Fruit fly (Drosophila melanogaster) whole organism, prepupa: ENCODE measurements around the gene Dnaaf6.

ENCODE experiments used
- CG10631 ChIP-seq: fragments of 200-800 bp; sonication (Bioruptor generic); optimal IDR thresholded peaks from 2 replicates; lab custom pipeline; 2016; ENCODE audit warnings: missing biosample characterization, missing genetic modification characterization
- CG10669 ChIP-seq: fragments of 200-800 bp; sonication (Bioruptor generic); optimal IDR thresholded peaks from 3 replicates; lab custom pipeline; 2018; ENCODE audit warnings: missing biosample characterization, mild to moderate bottlenecking, missing genetic modification characterization, moderate library complexity
- CG11294 ChIP-seq: fragments of 200-800 bp; sonication (Bioruptor generic); IDR thresholded peaks from 2 replicates; pipeline ENCODE4 v1.3.6; 2022; ENCODE audit warnings: missing biosample characterization, missing genetic modification characterization
- CG11762 ChIP-seq: fragments of 200-800 bp; sonication (Bioruptor generic); optimal IDR thresholded peaks from 3 replicates; lab custom pipeline; 2016; ENCODE audit warnings: missing biosample characterization, missing genetic modification characterization; ENCODE audit not compliant: insufficient read depth
- CG11902 ChIP-seq: fragments of 200-800 bp; sonication (Bioruptor generic); optimal IDR thresholded peaks from 3 replicates; lab custom pipeline; 2016; ENCODE audit warnings: missing biosample characterization, missing genetic modification characterization
- CG15336 ChIP-seq: fragments of 200-800 bp; sonication (Bioruptor generic); IDR thresholded peaks from 2 replicates; pipeline ENCODE4 v1.3.6; 2022; ENCODE audit warnings: missing biosample characterization, missing genetic modification characterization
- CG16779 ChIP-seq: fragments of 200-800 bp; sonication (Bioruptor generic); optimal IDR thresholded peaks from 3 replicates; lab custom pipeline; 2017; ENCODE audit warnings: missing biosample characterization, mild to moderate bottlenecking, missing genetic modification characterization
- CG3032 ChIP-seq: fragments of 200-800 bp; optimal IDR thresholded peaks from 2 replicates; lab custom pipeline; 2019; ENCODE audit warnings: missing biosample characterization, mild to moderate bottlenecking, missing genetic modification characterization, moderate library complexity
- CG31627 ChIP-seq: fragments of 200-800 bp; sonication (Bioruptor generic); optimal IDR thresholded peaks from 3 replicates; lab custom pipeline; 2016; ENCODE audit warnings: missing biosample characterization, missing genetic modification characterization
- CG3919 ChIP-seq: fragments of 200-800 bp; sonication (Bioruptor generic); optimal IDR thresholded peaks from 3 replicates; lab custom pipeline; 2016; ENCODE audit warnings: missing biosample characterization, missing genetic modification characterization
- CG6163 ChIP-seq: fragments of 200-800 bp; sonication (Bioruptor generic); IDR thresholded peaks from 3 replicates; pipeline ENCODE4 v1.3.6; 2022; ENCODE audit warnings: missing biosample characterization, missing genetic modification characterization
- CG6276 ChIP-seq: fragments of 200-800 bp; sonication (Bioruptor generic); optimal IDR thresholded peaks from 2 replicates; lab custom pipeline; 2017; ENCODE audit warnings: missing biosample characterization, mild to moderate bottlenecking, missing genetic modification characterization
- CG6792 ChIP-seq: fragments of 200-800 bp; sonication (Bioruptor generic); optimal IDR thresholded peaks from 3 replicates; lab custom pipeline; 2016; ENCODE audit warnings: missing biosample characterization, missing genetic modification characterization
- CG6808 ChIP-seq: fragments of 200-800 bp; sonication (Bioruptor generic); optimal IDR thresholded peaks from 3 replicates; lab custom pipeline; 2017; ENCODE audit warnings: missing biosample characterization, missing genetic modification characterization, mild to moderate bottlenecking, moderate library complexity, missing genetic modification reagents
- CG6854 ChIP-seq: fragments of 200-800 bp; sonication (Bioruptor generic); optimal IDR thresholded peaks from 2 replicates; lab custom pipeline; 2017; ENCODE audit warnings: missing biosample characterization, mild to moderate bottlenecking, missing genetic modification characterization
- CG7368 ChIP-seq: fragments of 200-800 bp; sonication (Bioruptor generic); optimal IDR thresholded peaks from 3 replicates; lab custom pipeline; 2016; ENCODE audit warnings: missing biosample characterization, missing genetic modification characterization
- CG8119 ChIP-seq: fragments of 200-800 bp; sonication (Bioruptor generic); IDR thresholded peaks from 3 replicates; pipeline ENCODE4 v1.3.6; 2022; ENCODE audit warnings: missing biosample characterization, missing genetic modification characterization
- CG8319 ChIP-seq: fragments of 200-800 bp; sonication (Bioruptor generic); optimal IDR thresholded peaks from 3 replicates; lab custom pipeline; 2016; ENCODE audit warnings: missing biosample characterization, missing genetic modification characterization
- CG8632 ChIP-seq: fragments of 200-800 bp; sonication (Bioruptor generic); optimal IDR thresholded peaks from 3 replicates; lab custom pipeline; 2016; ENCODE audit warnings: missing biosample characterization, missing genetic modification characterization
- CG9139 ChIP-seq: fragments of 200-800 bp; sonication (Bioruptor generic); optimal IDR thresholded peaks from 3 replicates; lab custom pipeline; 2017; ENCODE audit warnings: missing biosample characterization, mild to moderate bottlenecking, missing genetic modification characterization
- Eip78C ChIP-seq: fragments of 200-800 bp; sonication (Bioruptor generic); peaks from one replicate; lab custom pipeline; 2016; ENCODE audit warnings: missing biosample characterization, missing genetic modification characterization
- Ets21C ChIP-seq: fragments of 200-800 bp; sonication (Bioruptor generic); optimal IDR thresholded peaks from 3 replicates; lab custom pipeline; 2016; ENCODE audit warnings: missing biosample characterization, missing genetic modification characterization
- Hr38 ChIP-seq: sonication (Bioruptor generic); optimal IDR thresholded peaks from 2 replicates; lab custom pipeline; 2016; ENCODE audit warnings: missing biosample characterization, missing genetic modification characterization
- Hr39 ChIP-seq: fragments of 200-800 bp; sonication (Bioruptor generic); optimal IDR thresholded peaks from 2 replicates; lab custom pipeline; 2016; ENCODE audit warnings: missing biosample characterization, missing genetic modification characterization
- Lpt ChIP-seq: fragments of 200-800 bp; sonication (Bioruptor generic); optimal IDR thresholded peaks from 3 replicates; lab custom pipeline; 2016; ENCODE audit warnings: missing biosample characterization, missing genetic modification characterization
- Smox ChIP-seq: fragments of 200-800 bp; sonication (Bioruptor generic); optimal IDR thresholded peaks from 3 replicates; lab custom pipeline; 2016; ENCODE audit warnings: missing biosample characterization, missing genetic modification characterization
- Sox102F ChIP-seq: fragments of 200-800 bp; sonication (Bioruptor generic); optimal IDR thresholded peaks from 2 replicates; lab custom pipeline; 2016; ENCODE audit warnings: missing biosample characterization, mild to moderate bottlenecking, missing genetic modification characterization
- Sox15 ChIP-seq: fragments of 200-800 bp; sonication (Bioruptor generic); optimal IDR thresholded peaks from 3 replicates; lab custom pipeline; 2016; ENCODE audit warnings: missing biosample characterization, missing genetic modification characterization
- achi ChIP-seq: fragments of 200-800 bp; sonication (Bioruptor generic); optimal IDR thresholded peaks from 3 replicates; lab custom pipeline; 2016; ENCODE audit warnings: missing biosample characterization, missing genetic modification characterization
- cyc ChIP-seq: fragments of 200-800 bp; sonication (Bioruptor generic); optimal IDR thresholded peaks from 3 replicates; lab custom pipeline; 2016; ENCODE audit warnings: missing biosample characterization, missing genetic modification characterization
- dac ChIP-seq: fragments of 200-800 bp; sonication (Bioruptor generic); optimal IDR thresholded peaks from 2 replicates; lab custom pipeline; 2017; ENCODE audit warnings: missing biosample characterization, mild to moderate bottlenecking, missing genetic modification characterization
- dsx ChIP-seq: fragments of 200-800 bp; optimal IDR thresholded peaks from 3 replicates; lab custom pipeline; 2019; ENCODE audit warnings: missing biosample characterization, mild to moderate bottlenecking, missing genetic modification characterization, moderate library complexity; ENCODE audit not compliant: poor library complexity, severe bottlenecking
- eg ChIP-seq: fragments of 200-800 bp; sonication (Bioruptor generic); IDR thresholded peaks from 3 replicates; pipeline ENCODE4 v1.3.6; 2022; ENCODE audit warnings: missing biosample characterization, missing genetic modification characterization
- esn ChIP-seq: fragments of 200-800 bp; sonication (Bioruptor generic); optimal IDR thresholded peaks from 2 replicates; lab custom pipeline; 2016; ENCODE audit warnings: missing biosample characterization, mild to moderate bottlenecking, missing genetic modification characterization, moderate library complexity
- fd85E ChIP-seq: fragments of 200-800 bp; sonication (Bioruptor generic); optimal IDR thresholded peaks from 3 replicates; lab custom pipeline; 2016; ENCODE audit warnings: missing biosample characterization, missing genetic modification characterization
- fkh ChIP-seq: fragments of 200-800 bp; sonication (Bioruptor generic); optimal IDR thresholded peaks from 3 replicates; lab custom pipeline; 2017; ENCODE audit warnings: missing biosample characterization, mild to moderate bottlenecking, missing genetic modification characterization, moderate library complexity
- net ChIP-seq: fragments of 200-800 bp; sonication (Bioruptor generic); optimal IDR thresholded peaks from 3 replicates; lab custom pipeline; 2016; ENCODE audit warnings: missing biosample characterization, missing genetic modification characterization
- pdm3 ChIP-seq: fragments of 200-800 bp; sonication (Bioruptor generic); optimal IDR thresholded peaks from 3 replicates; lab custom pipeline; 2016; ENCODE audit warnings: missing biosample characterization, missing genetic modification characterization
- ss ChIP-seq, 2 experiments: fragments of 200-800 bp; sonication (Bioruptor generic); optimal IDR thresholded peaks; 2 replicates in 1 of 2; 3 replicates in 1 of 2; lab custom pipeline; 2017 to 2018; ENCODE audit warnings: mild to moderate bottlenecking in 2 of 2, missing biosample characterization in 2 of 2, missing genetic modification characterization in 2 of 2, moderate library complexity in 1 of 2
- svp ChIP-seq: fragments of 200-800 bp; sonication (Bioruptor generic); peaks from one replicate; lab custom pipeline; 2016; ENCODE audit warnings: missing biosample characterization, missing genetic modification characterization
- topi ChIP-seq: fragments of 200-800 bp; sonication (Bioruptor generic); optimal IDR thresholded peaks from 3 replicates; lab custom pipeline; 2016; ENCODE audit warnings: missing biosample characterization, missing genetic modification characterization
- vri ChIP-seq: fragments of 200-800 bp; sonication (Bioruptor generic); optimal IDR thresholded peaks from 3 replicates; lab custom pipeline; 2016; ENCODE audit warnings: missing biosample characterization, mild to moderate bottlenecking, missing genetic modification characterization

Dnaaf6 gene

DNA sequence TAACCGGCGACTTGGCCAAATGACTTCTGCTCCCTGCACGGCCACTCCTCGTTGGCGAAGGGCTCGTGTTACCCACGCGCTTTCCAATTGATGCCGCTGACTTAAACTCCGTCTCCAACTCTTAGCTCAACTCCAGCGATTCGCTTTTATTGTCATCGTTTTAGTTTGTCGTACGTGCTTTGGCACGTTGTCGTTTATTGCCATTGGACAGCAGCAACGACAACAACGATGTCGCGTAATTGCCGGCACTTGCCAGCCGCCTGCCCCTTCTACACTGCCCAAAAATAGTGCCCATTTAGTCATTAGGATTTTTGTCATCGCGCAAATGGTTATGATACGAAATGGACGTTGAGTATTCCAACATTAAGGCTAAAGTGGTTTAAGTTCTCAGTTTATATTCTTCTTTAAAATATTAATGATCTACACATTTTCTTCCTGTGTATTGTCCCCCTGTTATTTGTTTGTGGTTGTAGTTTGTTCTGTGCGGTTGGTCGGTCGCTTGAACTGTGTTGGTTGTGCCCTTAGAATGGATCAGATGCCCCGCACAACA lies 18.7 kb upstream of the Dnaaf6 start (continued):
- TF ChIP-seq ss (GFP tag; optimal IDR thresholded peaks at IDR 0.05; lab: Kevin White, UChicago) (peak; percentile 91), CG10631 (GFP tag; lab: Kevin White, UChicago) (peak; percentile 89), CG11294 (GFP tag; lab: Robert Waterston, UW) (peak; percentile 66), achi (GFP tag; lab: Kevin White, UChicago) (peak; percentile 88), CG15336 (GFP tag; lab: Robert Waterston, UW) (peak; percentile 85), Lpt (peak; percentile 80), vri (GFP tag; lab: Kevin White, UChicago) (peak; percentile 60), CG9139 (GFP tag; lab: Kevin White, UChicago) (peak; percentile 81), CG6276 (GFP tag; lab: Kevin White, UChicago) (peak; percentile 65)
- TF ChIP-seq, all 60 proteins: peak for 59

dm6 chr3L:14668638-14669037 lies 15.9 kb upstream of the Dnaaf6 start:
- TF ChIP-seq CG15336 (GFP tag; lab: Robert Waterston, UW) (no peak), CG3032 (tag; lab: Kevin White, UChicago) (no peak), CG6163 (GFP tag; lab: Robert Waterston, UW) (no peak), Eip78C (GFP tag; lab: Kevin White, UChicago) (peak; percentile 3), Hr38 (GFP tag; lab: Kevin White, UChicago) (no peak)

- TF ChIP-seq CG10631 (GFP tag; lab: Kevin White, UChicago) (no peak), CG31627 (GFP tag; lab: Kevin White, UChicago) (peak; percentile 33), Eip78C (GFP tag; lab: Kevin White, UChicago) (peak; percentile 9), dac (GFP tag; lab: Kevin White, UChicago) (no peak), pdm3 (GFP tag; lab: Kevin White, UChicago) (no peak), fkh (GFP tag; lab: Kevin White, UChicago) (peak; percentile 48), Hr39 (GFP tag; lab: Kevin White, UChicago) (peak; percentile 15), esn (GFP tag; lab: Kevin White, UChicago) (no peak), ss (GFP tag; optimal IDR thresholded peaks at IDR 0.05; lab: Kevin White, UChicago) (no peak), svp (GFP tag; lab: Kevin White, UChicago) (peak; percentile 20), topi (GFP tag; lab: Kevin White, UChicago) (no peak), cyc (GFP tag; lab: Kevin White, UChicago) (peak; percentile 20)
Observed at dm6 chr3L:14671546-14671945, 13.0 kb upstream of the Dnaaf6 start.

DNA sequence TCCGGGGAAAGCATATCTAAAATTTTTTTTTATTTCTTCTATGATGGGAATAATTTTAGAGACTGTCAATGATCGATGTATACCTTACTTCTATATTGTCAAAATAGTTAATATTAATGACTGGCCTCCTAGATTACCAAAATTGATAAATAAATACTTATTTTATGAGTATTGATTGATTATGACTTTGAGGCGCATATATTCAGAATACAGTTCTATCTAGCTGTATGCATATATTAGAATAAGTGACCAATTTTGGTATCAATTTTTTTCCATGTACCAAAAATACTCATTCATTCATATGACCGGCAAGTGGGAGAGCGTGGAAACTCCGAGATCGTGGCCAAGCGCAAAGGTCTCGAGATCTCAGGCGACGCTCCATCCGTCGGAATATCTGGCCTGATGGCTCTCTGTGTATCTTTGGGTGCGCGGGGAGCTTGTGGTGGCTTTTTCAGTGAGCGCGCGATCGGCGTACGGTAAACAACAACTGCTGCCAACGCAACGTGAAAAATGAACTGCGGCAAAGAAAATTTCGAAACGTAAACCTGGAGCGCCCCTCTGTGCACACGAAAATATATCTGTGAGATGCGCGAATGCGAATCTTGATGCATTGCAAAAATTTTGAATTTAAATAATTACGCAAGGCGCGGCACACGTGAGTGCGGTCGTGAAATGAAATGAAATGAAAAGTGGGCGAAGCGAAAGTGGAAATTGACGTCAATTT lies 12.0 kb upstream of the Dnaaf6 start, which contains the start of the genes CG43121 and ome:
Gene CG43121 (minus strand): TSS at position 51 of the 724 bp plus-strand sequence.
Gene ome (plus strand): TSS at position 453 of the 724 bp plus-strand sequence.
- TF ChIP-seq CG11762 (GFP tag; lab: Kevin White, UChicago) (no peak), cyc (GFP tag; lab: Kevin White, UChicago) (no peak), CG3919 (GFP tag; lab: Kevin White, UChicago) (peak; percentile 30), Sox102F (GFP tag; lab: Kevin White, UChicago) (peak; percentile 31), dac (GFP tag; lab: Kevin White, UChicago) (no peak), vri (GFP tag; lab: Kevin White, UChicago) (peak; percentile 45), CG8319 (GFP tag; lab: Kevin White, UChicago) (no peak), CG10669 (GFP tag; lab: Kevin White, UChicago) (peak; percentile 19), eg (0 out of 3 replicates have a peak, but pooled peaks have one; percentile 58), fkh (GFP tag; lab: Kevin White, UChicago) (peak; percentile 89), Lpt (no peak), CG7368 (GFP tag; lab: Kevin White, UChicago) (no peak), fd85E (no peak), CG6854 (GFP tag; lab: Kevin White, UChicago) (peak; percentile 39), Smox (GFP tag; lab: Kevin White, UChicago) (no peak), CG10631 (GFP tag; lab: Kevin White, UChicago) (no peak), CG11902 (GFP tag; lab: Kevin White, UChicago) (no peak), CG6792 (GFP tag; lab: Kevin White, UChicago) (peak; percentile 22), CG6808 (GFP tag; lab: Kevin White, UChicago) (peak; percentile 19), CG16779 (tag; lab: Kevin White, UChicago) (peak; percentile 38), Sox15 (GFP tag; lab: Kevin White, UChicago) (no peak), Ets21C (no peak), dsx (GFP tag; lab: Kevin White, UChicago) (no peak), CG8632 (GFP tag; lab: Kevin White, UChicago) (peak; percentile 17), net (GFP tag; lab: Kevin White, UChicago) (peak; percentile 7), CG31627 (GFP tag; lab: Kevin White, UChicago) (no peak), Eip78C (GFP tag; lab: Kevin White, UChicago) (peak; percentile 73), CG8119 (no peak), topi (GFP tag; lab: Kevin White, UChicago) (peak; percentile 5), CG9139 (GFP tag; lab: Kevin White, UChicago) (no peak)
